Worm (Caenorhabditis elegans) whole organism, young adult: Measurements from ENCODE around the gene C03A7.2.
A peak's percentile ranks its signal among the peaks of the same experiment; 100 is the strongest.

ENCODE experiments used
- B0035.1 ChIP-seq: sonication (generic microtip); optimal IDR thresholded peaks from 2 replicates; lab custom pipeline; 2016; ENCODE audit warnings: missing genetic modification characterization, mild to moderate bottlenecking, missing compliant biosample characterization, missing genotype, missing genetic modification reagents
- C06A6.2 ChIP-seq: fragments of 200-800 bp; sonication (Bioruptor generic); conservative IDR thresholded peaks from 2 replicates; pipeline ENCODE4 v1.3.6; 2022; ENCODE audit warnings: missing genetic modification characterization, missing compliant biosample characterization
- F37B4.10 ChIP-seq: fragments of 200-800 bp; sonication (Bioruptor generic); IDR thresholded peaks from 2 replicates; pipeline ENCODE4 v1.3.6; 2022; ENCODE audit warnings: missing genetic modification characterization, missing compliant biosample characterization
- F55B11.4 ChIP-seq: sonication (generic microtip); optimal IDR thresholded peaks from 2 replicates; lab custom pipeline; 2016; ENCODE audit warnings: missing compliant biosample characterization, missing genetic modification characterization, borderline replicate concordance; ENCODE audit not compliant: insufficient read depth
- F57C9.4 ChIP-seq: sonication (generic microtip); optimal IDR thresholded peaks from 2 replicates; lab custom pipeline; 2017; ENCODE audit warnings: mild to moderate bottlenecking, missing genetic modification characterization, missing compliant biosample characterization
- K12H6.12 ChIP-seq: fragments of 200-800 bp; sonication (Bioruptor generic); optimal IDR thresholded peaks from 2 replicates; lab custom pipeline; 2018; ENCODE audit warnings: mild to moderate bottlenecking, missing genetic modification characterization, missing compliant biosample characterization
- Y53F4B.3 ChIP-seq: fragments of 200-800 bp; sonication (Bioruptor generic); IDR thresholded peaks from 2 replicates; pipeline ENCODE4 v1.3.6; 2022; ENCODE audit warnings: missing genetic modification reagents, missing genetic modification characterization, missing compliant biosample characterization
- Y56A3A.18 ChIP-seq: fragments of 200-800 bp; sonication (Bioruptor generic); IDR thresholded peaks from 2 replicates; pipeline ENCODE4 v1.3.6; 2022; ENCODE audit warnings: missing genetic modification reagents, missing genetic modification characterization, missing compliant biosample characterization
- Y79H2A.3 ChIP-seq: fragments of 200-800 bp; sonication (Bioruptor generic); conservative IDR thresholded peaks from 2 replicates; pipeline ENCODE4 v1.3.6; 2022; ENCODE audit warnings: missing genetic modification reagents, missing genetic modification characterization, missing compliant biosample characterization
- akir-1 ChIP-seq: fragments of 200-800 bp; sonication (Bioruptor generic); optimal IDR thresholded peaks from 2 replicates; lab custom pipeline; 2018; ENCODE audit warnings: mild to moderate bottlenecking, missing genetic modification characterization, moderate library complexity, missing compliant biosample characterization
- ama-1 ChIP-seq, 3 experiments: fragments of 150-350 bp in 1 of 3; sonication (generic microtip) in 2 of 3; optimal IDR thresholded peaks; 2 replicates each; lab custom pipeline; 2014 to 2018; ENCODE audit warnings: missing biosample characterization in 2 of 3, missing genetic modification characterization in 2 of 3, missing genetic modification reagents in 2 of 3
- aptf-3 ChIP-seq: fragments of 200-800 bp; sonication (Bioruptor generic); IDR thresholded peaks from 2 replicates; pipeline ENCODE4 v1.3.6; 2022; ENCODE audit warnings: missing genetic modification characterization, missing compliant biosample characterization
- attf-3 ChIP-seq: fragments of 200-800 bp; sonication (Bioruptor generic); conservative IDR thresholded peaks from 2 replicates; pipeline ENCODE4 v1.3.6; 2022; ENCODE audit warnings: missing genetic modification reagents, missing genetic modification characterization, missing compliant biosample characterization
- cebp-1 ChIP-seq, 2 experiments: fragments of 200-800 bp in 1 of 2; sonication (Bioruptor generic) in 1 of 2; sonication (generic microtip) in 1 of 2; IDR thresholded peaks in 1 of 2; optimal IDR thresholded peaks in 1 of 2; 2 replicates each; pipeline versions ENCODE4 v1.3.6 to Lab custom; 2017 to 2022; ENCODE audit warnings: missing compliant biosample characterization in 2 of 2, missing genetic modification characterization in 2 of 2, mild to moderate bottlenecking in 1 of 2, missing genetic modification reagents in 1 of 2, moderate library complexity in 1 of 2
- ceh-100 ChIP-seq: fragments of 200-800 bp; sonication (Bioruptor generic); IDR thresholded peaks from 2 replicates; pipeline ENCODE4 v1.3.6; 2022; ENCODE audit warnings: missing genetic modification reagents, missing genetic modification characterization, missing compliant biosample characterization
- ceh-40 ChIP-seq: fragments of 200-800 bp; sonication (Bioruptor generic); IDR thresholded peaks from 2 replicates; pipeline ENCODE4 v1.3.6; 2022; ENCODE audit warnings: missing genetic modification characterization, missing compliant biosample characterization
- ceh-58 ChIP-seq: fragments of 200-800 bp; sonication (Bioruptor generic); IDR thresholded peaks from 2 replicates; pipeline ENCODE4 v1.3.6; 2022; ENCODE audit warnings: missing genetic modification characterization, missing compliant biosample characterization
- dox-1 ChIP-seq: fragments of 200-800 bp; sonication (Bioruptor generic); IDR thresholded peaks from 2 replicates; pipeline ENCODE4 v1.3.6; 2022; ENCODE audit warnings: missing genetic modification reagents, missing genetic modification characterization, missing compliant biosample characterization
- egl-44 ChIP-seq: fragments of 200-800 bp; sonication (Bioruptor generic); IDR thresholded peaks from 2 replicates; pipeline ENCODE4 v1.3.6; 2022; ENCODE audit warnings: missing genetic modification reagents, missing genetic modification characterization, missing compliant biosample characterization
- ets-4 ChIP-seq: fragments of 200-800 bp; sonication (Bioruptor generic); optimal IDR thresholded peaks from 2 replicates; lab custom pipeline; 2018; ENCODE audit warnings: mild to moderate bottlenecking, missing genetic modification characterization, missing compliant biosample characterization
- fkh-3 ChIP-seq: sonication (generic microtip); optimal IDR thresholded peaks from 2 replicates; lab custom pipeline; 2016; ENCODE audit warnings: mild to moderate bottlenecking, missing genetic modification characterization, missing compliant biosample characterization
- him-1 ChIP-seq: sonication (generic microtip); optimal IDR thresholded peaks from 2 replicates; lab custom pipeline; 2016; ENCODE audit warnings: missing genotype, missing genetic modification reagents, missing genetic modification characterization, missing compliant biosample characterization
- hlh-26 ChIP-seq: fragments of 200-800 bp; sonication (Bioruptor generic); conservative IDR thresholded peaks from 2 replicates; pipeline ENCODE4 v1.3.6; 2022; ENCODE audit warnings: missing genetic modification reagents, missing genetic modification characterization, missing compliant biosample characterization
- hmg-20 ChIP-seq: fragments of 200-800 bp; sonication (Bioruptor generic); IDR thresholded peaks from 2 replicates; pipeline ENCODE4 v1.3.6; 2022; ENCODE audit warnings: missing genetic modification reagents, missing genetic modification characterization, missing compliant biosample characterization
- hrde-1 ChIP-seq: sonication (generic microtip); optimal IDR thresholded peaks from 2 replicates; lab custom pipeline; 2016; ENCODE audit warnings: missing genetic modification characterization, mild to moderate bottlenecking, missing compliant biosample characterization, moderate library complexity, missing genotype, missing genetic modification reagents, borderline replicate concordance
- let-526 ChIP-seq: fragments of 200-800 bp; sonication (Bioruptor generic); IDR thresholded peaks from 2 replicates; pipeline ENCODE4 v1.3.6; 2022; ENCODE audit warnings: missing genetic modification reagents, missing genetic modification characterization, missing compliant biosample characterization
- lin-26 ChIP-seq: fragments of 200-800 bp; sonication (Bioruptor generic); IDR thresholded peaks from 2 replicates; pipeline ENCODE4 v1.3.6; 2022; ENCODE audit warnings: missing genetic modification reagents, missing genetic modification characterization, missing compliant biosample characterization
- lin-54 ChIP-seq: fragments of 200-800 bp; sonication (Bioruptor generic); optimal IDR thresholded peaks from 2 replicates; lab custom pipeline; 2018; ENCODE audit warnings: mild to moderate bottlenecking, missing genetic modification characterization, missing compliant biosample characterization
- madf-3 ChIP-seq: fragments of 200-800 bp; sonication (Bioruptor generic); IDR thresholded peaks from 2 replicates; pipeline ENCODE4 v1.3.6; 2022; ENCODE audit warnings: missing genetic modification reagents, missing genetic modification characterization, missing compliant biosample characterization
- mel-28 ChIP-seq: sonication (generic microtip); optimal IDR thresholded peaks from 2 replicates; lab custom pipeline; 2016; ENCODE audit warnings: borderline replicate concordance, mild to moderate bottlenecking, missing genetic modification characterization, missing compliant biosample characterization
- nfya-1 ChIP-seq: sonication (generic microtip); optimal IDR thresholded peaks from 2 replicates; lab custom pipeline; 2017; ENCODE audit warnings: antibody characterized with exemption, missing compliant biosample characterization, missing genetic modification characterization, borderline replicate concordance; ENCODE audit not compliant: insufficient read depth
- nhr-80 ChIP-seq: sonication (generic microtip); optimal IDR thresholded peaks from 2 replicates; lab custom pipeline; 2016; ENCODE audit warnings: missing genetic modification characterization, missing compliant biosample characterization
- nhr-90 ChIP-seq: sonication (generic microtip); optimal IDR thresholded peaks from 2 replicates; lab custom pipeline; 2016; ENCODE audit warnings: missing genotype, mild to moderate bottlenecking, missing genetic modification characterization, missing compliant biosample characterization
- pha-4 ChIP-seq: fragments of 150-350 bp; sonication (generic microtip); optimal IDR thresholded peaks from 2 replicates; lab custom pipeline; 2014; ENCODE audit warnings: missing biosample characterization, missing genetic modification reagents, missing genetic modification characterization
- rec-8 ChIP-seq, 2 experiments: sonication (generic microtip); optimal IDR thresholded peaks; 2 replicates each; lab custom pipeline; 2016; ENCODE audit warnings: mild to moderate bottlenecking in 2 of 2, missing genetic modification characterization in 2 of 2, missing genetic modification reagents in 2 of 2, missing genotype in 2 of 2, missing biosample characterization in 1 of 2, missing compliant biosample characterization in 1 of 2, moderate library complexity in 1 of 2
- repo-1 ChIP-seq: sonication (generic microtip); optimal IDR thresholded peaks from 2 replicates; lab custom pipeline; 2017; ENCODE audit warnings: mild to moderate bottlenecking, missing genetic modification characterization, missing compliant biosample characterization
- sea-2 ChIP-seq: fragments of 200-800 bp; sonication (Bioruptor generic); IDR thresholded peaks from 2 replicates; pipeline ENCODE4 v1.3.6; 2022; ENCODE audit warnings: missing genetic modification characterization, missing compliant biosample characterization
- snpc-1.1 ChIP-seq: sonication (generic microtip); optimal IDR thresholded peaks from 2 replicates; lab custom pipeline; 2017; ENCODE audit warnings: missing genetic modification characterization, mild to moderate bottlenecking, missing compliant biosample characterization, antibody characterized with exemption, moderate library complexity, missing genotype, missing genetic modification reagents; ENCODE audit not compliant: insufficient read depth
- snpc-1.3 ChIP-seq: sonication (generic microtip); optimal IDR thresholded peaks from 2 replicates; lab custom pipeline; 2017; ENCODE audit warnings: missing genetic modification characterization, mild to moderate bottlenecking, missing compliant biosample characterization, antibody characterized with exemption, moderate library complexity, missing genotype, missing genetic modification reagents; ENCODE audit not compliant: insufficient read depth
- tbp1 ChIP-seq: fragments of 200-800 bp; sonication (Bioruptor generic); optimal IDR thresholded peaks from 2 replicates; lab custom pipeline; 2018; ENCODE audit warnings: mild to moderate bottlenecking, missing genetic modification characterization, missing compliant biosample characterization
- xnd-1 ChIP-seq: sonication (generic microtip); optimal IDR thresholded peaks from 2 replicates; lab custom pipeline; 2016; ENCODE audit warnings: missing genotype, missing genetic modification reagents, missing genetic modification characterization, missing compliant biosample characterization
- ztf-3 ChIP-seq: fragments of 200-800 bp; sonication (Bioruptor generic); optimal IDR thresholded peaks from 2 replicates; lab custom pipeline; 2018; ENCODE audit warnings: mild to moderate bottlenecking, missing genetic modification characterization, missing compliant biosample characterization

The C03A7.2 gene

ce11 chrV:5172833-5173232 is 8.9 kb upstream of the C03A7.2 start, which contains the start of gene srt-65:
Gene srt-65 (minus strand): TSS chrV:5172933.
- no peak for TF ChIP-seq hmg-20 (GFP tag; lab: Robert Waterston, UW)
- no peak for TF ChIP-seq ztf-3 (GFP tag; lab: Kevin White, UChicago)
- TF ChIP-seq hlh-26 (GFP tag; lab: Robert Waterston, UW): no peak
- no peak for TF ChIP-seq let-526 (GFP tag; lab: Robert Waterston, UW)
- TF ChIP-seq cebp-1 (GFP tag; IDR thresholded peaks at IDR 0.05; lab: Robert Waterston, UW): no peak
- TF ChIP-seq cebp-1 (tag; optimal IDR thresholded peaks at IDR 0.05; lab: Kevin White, UChicago): no peak
- no peak for TF ChIP-seq fkh-3
- no peak for TF ChIP-seq F57C9.4 (tag; lab: Kevin White, UChicago)
- no peak for TF ChIP-seq him-1 (tag; lab: Kevin White, UChicago)
- no peak for TF ChIP-seq K12H6.12 (tag; lab: Kevin White, UChicago)
- TF ChIP-seq nhr-90 (tag; lab: Kevin White, UChicago): no peak
- no peak for TF ChIP-seq Y53F4B.3
- no peak for TF ChIP-seq F37B4.10 (GFP tag; lab: Robert Waterston, UW)
- no peak for TF ChIP-seq ceh-58 (GFP tag; lab: Robert Waterston, UW)
- TF ChIP-seq Y79H2A.3 (GFP tag; lab: Robert Waterston, UW): no peak
- TF ChIP-seq C06A6.2 (GFP tag; lab: Robert Waterston, UW): no peak

- no peak for TF ChIP-seq B0035.1 (tag; lab: Kevin White, UChicago)
- TF ChIP-seq, all 124 proteins: peak for 0
Observed at ce11 chrV:5177209-5177608, 4.5 kb upstream of the C03A7.2 start, which contains the start of gene ugt-51. Gene ugt-51 (minus strand): TSS chrV:5177309.

- TF ChIP-seq let-526 (GFP tag; lab: Robert Waterston, UW) (no peak), snpc-1.3 (tag; lab: Kevin White, UChicago) (no peak), nhr-80 (peak; percentile 13), snpc-1.1 (no peak)
Observed at ce11 chrV:5178051-5178450, 3.7 kb upstream of the C03A7.2 start.

DNA sequence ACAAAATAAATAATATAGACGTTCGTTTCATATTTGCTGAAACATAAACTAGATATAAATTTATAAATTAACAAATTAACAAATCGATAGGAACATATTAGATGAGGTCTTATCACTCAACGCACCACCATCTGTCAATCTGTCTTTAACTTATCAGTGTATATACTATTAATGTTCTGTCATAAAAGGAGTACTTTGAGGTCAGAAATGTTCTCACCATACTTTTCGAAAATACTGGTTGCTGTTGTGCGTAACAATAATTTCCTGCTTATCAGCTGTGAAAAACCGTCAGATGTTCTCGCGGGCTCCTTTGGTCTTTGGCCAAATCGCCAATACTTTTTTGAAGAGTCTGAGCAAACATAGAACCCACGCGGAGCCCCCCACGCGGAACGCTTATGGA is 10.8 kb downstream of the C03A7.2 start, which contains the start of gene C03A7.13:
Gene C03A7.13 (minus strand): TSS at position 43 of the 400 bp plus-strand sequence.
- TF ChIP-seq lin-26 (GFP tag; lab: Robert Waterston, UW): no peak
- no peak for TF ChIP-seq nfya-1 (tag; lab: Kevin White, UChicago)
- no peak for TF ChIP-seq lin-54 (GFP tag; lab: Kevin White, UChicago)
- no peak for TF ChIP-seq akir-1 (GFP tag; lab: Kevin White, UChicago)
- no peak for TF ChIP-seq ceh-100 (GFP tag; lab: Robert Waterston, UW)
- TF ChIP-seq dox-1 (GFP tag; lab: Robert Waterston, UW): no peak
- no peak for TF ChIP-seq madf-3 (GFP tag; lab: Robert Waterston, UW)
- TF ChIP-seq tbp1 (GFP tag; lab: Kevin White, UChicago): peak; percentile 8
- TF ChIP-seq egl-44: 0 out of 2 replicates have a peak, but pooled peaks have one; percentile 29
- TF ChIP-seq F55B11.4 (tag; lab: Kevin White, UChicago): no peak
- TF ChIP-seq rec-8 (tag; optimal IDR thresholded peaks at IDR 0.05; lab: Kevin White, UChicago): no peak
- TF ChIP-seq mel-28 (tag; lab: Kevin White, UChicago): no peak
- peak; percentile 87 for TF ChIP-seq nhr-80
- no peak for TF ChIP-seq Y56A3A.18 (GFP tag; lab: Robert Waterston, UW)
- no peak for TF ChIP-seq hrde-1
- TF ChIP-seq repo-1 (tag; lab: Kevin White, UChicago): no peak
- TF ChIP-seq xnd-1 (tag; lab: Kevin White, UChicago): no peak
- no peak for TF ChIP-seq ama-1 (optimal IDR thresholded peaks at IDR 0.05; lab: Kevin White, UChicago)
- no peak for TF ChIP-seq ama-1 (GFP tag; optimal IDR thresholded peaks at IDR 0.05; lab: Kevin White, UChicago)
- no peak for TF ChIP-seq attf-3 (GFP tag; lab: Robert Waterston, UW)
- no peak for TF ChIP-seq F37B4.10 (GFP tag; lab: Robert Waterston, UW)
- no peak for TF ChIP-seq ceh-40
- no peak for TF ChIP-seq Y79H2A.3 (GFP tag; lab: Robert Waterston, UW)
- TF ChIP-seq ets-4: no peak
- no peak for TF ChIP-seq sea-2
- TF ChIP-seq pha-4 (tag; lab: Kevin White, UChicago): peak; percentile 9
- no peak for TF ChIP-seq aptf-3
